Worm (Caenorhabditis elegans): ENCODE results near the gene rbc-1.
A peak's percentile ranks its signal among the peaks of the same experiment; 100 is the strongest.

Gene rbc-1

ce11 chrX:14602676-14603075 is 8.5 kb upstream of the rbc-1 start, which contains the start of gene eor-2:
eor-2 (plus strand) TSS chrX:14603017.
- TF ChIP-seq flt-1 (GFP tag; IDR thresholded peaks at IDR 0.05) (peak; percentile 70; the same call in 1 of the 2 replicates), cog-1 (tag; optimal IDR thresholded peaks at IDR 0.05) (peak; percentile 79), T22C8.4 (GFP tag; IDR thresholded peaks at IDR 0.05) (peak; percentile 79), med-1 (GFP tag; optimal IDR thresholded peaks at IDR 0.05; ENCODE audit: insufficient read depth) (no peak)

ce11 chrX:14607770-14608169 is 3.4 kb upstream of the rbc-1 start:
- TF ChIP-seq med-1 (GFP tag; optimal IDR thresholded peaks at IDR 0.05; ENCODE audit: insufficient read depth) (no peak), tab-1 (GFP tag; IDR thresholded peaks at IDR 0.05) (no peak), klf-2 (GFP tag; conservative IDR thresholded peaks at IDR 0.05) (no peak), ztf-23 (GFP tag; IDR thresholded peaks at IDR 0.05) (no peak), ztf-29 (GFP tag; IDR thresholded peaks at IDR 0.05) (no peak), flt-1 (GFP tag; IDR thresholded peaks at IDR 0.05) (no peak), ref-1 (GFP tag; conservative IDR thresholded peaks at IDR 0.05) (no peak), cog-1 (tag; optimal IDR thresholded peaks at IDR 0.05) (no peak), T22C8.4 (GFP tag; IDR thresholded peaks at IDR 0.05) (no peak)

ce11 chrX:14610093-14610763 is 946 bp upstream of the rbc-1 start:
- TF ChIP-seq ztf-29 (GFP tag; IDR thresholded peaks at IDR 0.05), result no peak
- TF ChIP-seq flt-1 (GFP tag; IDR thresholded peaks at IDR 0.05), result peak; percentile 54; the same call in 1 of the 2 replicates
- peak; percentile 12; the same call in 1 of the 2 replicates for TF ChIP-seq ztf-23 (GFP tag; IDR thresholded peaks at IDR 0.05)
- 0 out of 2 replicates have a peak, but pooled peaks have one; percentile 9 for TF ChIP-seq T22C8.4 (GFP tag; IDR thresholded peaks at IDR 0.05)
- TF ChIP-seq ref-1 (GFP tag; conservative IDR thresholded peaks at IDR 0.05), result no peak
- TF ChIP-seq med-1 (GFP tag; optimal IDR thresholded peaks at IDR 0.05; ENCODE audit: insufficient read depth), result no peak

ce11 chrX:14621207-14621606 is 10.0 kb downstream of the rbc-1 start:
- TF ChIP-seq tab-1 (GFP tag; IDR thresholded peaks at IDR 0.05), result no peak
- no peak for TF ChIP-seq ztf-23 (GFP tag; IDR thresholded peaks at IDR 0.05)

ce11 chrX:14628816-14629215 is 17.6 kb downstream of the rbc-1 start, which contains the start of gene F54E4.2:
F54E4.2 (minus strand) TSS chrX:14628916.
- TF ChIP-seq ztf-23 (GFP tag; IDR thresholded peaks at IDR 0.05), result no peak
- no peak for TF ChIP-seq ref-1 (GFP tag; conservative IDR thresholded peaks at IDR 0.05)
- TF ChIP-seq T22C8.4 (GFP tag; IDR thresholded peaks at IDR 0.05), result no peak
- TF ChIP-seq klf-2 (GFP tag; conservative IDR thresholded peaks at IDR 0.05), result no peak
- TF ChIP-seq cog-1 (tag; optimal IDR thresholded peaks at IDR 0.05), result no peak
- no peak for TF ChIP-seq tab-1 (GFP tag; IDR thresholded peaks at IDR 0.05)
- TF ChIP-seq ztf-29 (GFP tag; IDR thresholded peaks at IDR 0.05), result no peak
- TF ChIP-seq med-1 (GFP tag; optimal IDR thresholded peaks at IDR 0.05; ENCODE audit: insufficient read depth), result no peak
- no peak for TF ChIP-seq flt-1 (GFP tag; IDR thresholded peaks at IDR 0.05)

- TF ChIP-seq cog-1 (tag; optimal IDR thresholded peaks at IDR 0.05) (no peak), tab-1 (GFP tag; IDR thresholded peaks at IDR 0.05) (no peak), klf-2 (GFP tag; conservative IDR thresholded peaks at IDR 0.05) (no peak), med-1 (GFP tag; optimal IDR thresholded peaks at IDR 0.05; ENCODE audit: insufficient read depth) (no peak), flt-1 (GFP tag; IDR thresholded peaks at IDR 0.05) (no peak), ztf-23 (GFP tag; IDR thresholded peaks at IDR 0.05) (no peak), T22C8.4 (GFP tag; IDR thresholded peaks at IDR 0.05) (no peak), ref-1 (GFP tag; conservative IDR thresholded peaks at IDR 0.05) (no peak), ztf-29 (GFP tag; IDR thresholded peaks at IDR 0.05) (no peak)
These were observed 22.5 kb downstream of the rbc-1 start for ce11 chrX:14633679-14634078.

ce11 chrX:14636157-14636556 is 25.0 kb downstream of the rbc-1 start, which contains the start of gene F54E4.3:
F54E4.3 (minus strand) TSS chrX:14636421.
- TF ChIP-seq med-1 (GFP tag; optimal IDR thresholded peaks at IDR 0.05; ENCODE audit: insufficient read depth) (no peak), tab-1 (GFP tag; IDR thresholded peaks at IDR 0.05) (no peak), ztf-29 (GFP tag; IDR thresholded peaks at IDR 0.05) (no peak)

ce11 chrX:14636712-14637111 is 25.5 kb downstream of the rbc-1 start:
- no peak for TF ChIP-seq ztf-23 (GFP tag; IDR thresholded peaks at IDR 0.05)
- TF ChIP-seq flt-1 (GFP tag; IDR thresholded peaks at IDR 0.05), result peak; percentile 36; the same call in 1 of the 2 replicates
- TF ChIP-seq tab-1 (GFP tag; IDR thresholded peaks at IDR 0.05), result peak; percentile 67
- TF ChIP-seq ref-1 (GFP tag; conservative IDR thresholded peaks at IDR 0.05), result no peak

ce11 chrX:14637445-14637844 is 26.3 kb downstream of the rbc-1 start:
- TF ChIP-seq ref-1 (GFP tag; conservative IDR thresholded peaks at IDR 0.05) (no peak), klf-2 (GFP tag; conservative IDR thresholded peaks at IDR 0.05) (no peak), ztf-29 (GFP tag; IDR thresholded peaks at IDR 0.05) (no peak), med-1 (GFP tag; optimal IDR thresholded peaks at IDR 0.05; ENCODE audit: insufficient read depth) (no peak), T22C8.4 (GFP tag; IDR thresholded peaks at IDR 0.05) (no peak), tab-1 (GFP tag; IDR thresholded peaks at IDR 0.05) (no peak), ztf-23 (GFP tag; IDR thresholded peaks at IDR 0.05) (no peak), cog-1 (tag; optimal IDR thresholded peaks at IDR 0.05) (no peak), flt-1 (GFP tag; IDR thresholded peaks at IDR 0.05) (no peak)

- TF ChIP-seq cog-1 (tag; optimal IDR thresholded peaks at IDR 0.05) (no peak), ztf-23 (GFP tag; IDR thresholded peaks at IDR 0.05) (0 out of 2 replicates have a peak, but pooled peaks have one; percentile 20), klf-2 (GFP tag; conservative IDR thresholded peaks at IDR 0.05) (no peak), tab-1 (GFP tag; IDR thresholded peaks at IDR 0.05) (no peak), T22C8.4 (GFP tag; IDR thresholded peaks at IDR 0.05) (no peak), flt-1 (GFP tag; IDR thresholded peaks at IDR 0.05) (no peak)
These were observed 28.8 kb downstream of the rbc-1 start for ce11 chrX:14639941-14640340.

All from whole organism, midembryonic.